Fruit fly (Drosophila melanogaster) whole organism, embryonic: ENCODE measurements around the gene E2f2.
A peak's percentile ranks its signal among the peaks of the same experiment; 100 is the strongest.

Experiments used
- Antp ChIP-seq: fragments of 200-800 bp; sonication (Bioruptor generic); optimal IDR thresholded peaks from 3 replicates; lab custom pipeline; 2016; ENCODE audit warnings: missing biosample characterization, missing genetic modification characterization
- B-H1 ChIP-seq: fragments of 200-800 bp; sonication (Bioruptor generic); IDR thresholded peaks from 3 replicates; pipeline ENCODE4 v1.3.6; 2022; ENCODE audit warnings: missing biosample characterization, missing genetic modification characterization
- CG13894 ChIP-seq: fragments of 200-800 bp; sonication (Bioruptor generic); optimal IDR thresholded peaks from 3 replicates; lab custom pipeline; 2018; ENCODE audit warnings: missing biosample characterization, mild to moderate bottlenecking, missing genetic modification characterization, moderate library complexity
- CG14965 ChIP-seq: fragments of 200-800 bp; sonication (Bioruptor generic); optimal IDR thresholded peaks from 2 replicates; lab custom pipeline; 2016; ENCODE audit warnings: missing biosample characterization, missing genetic modification characterization, borderline replicate concordance
- CG17328 ChIP-seq: fragments of 200-800 bp; sonication (Bioruptor generic); IDR thresholded peaks from 2 replicates; pipeline ENCODE4 v1.3.6; 2022; ENCODE audit warnings: missing biosample characterization, missing genetic modification characterization
- CG17359 ChIP-seq: fragments of 200-800 bp; sonication (Bioruptor generic); optimal IDR thresholded peaks from 3 replicates; lab custom pipeline; 2018; ENCODE audit warnings: missing biosample characterization, mild to moderate bottlenecking, missing genetic modification characterization, moderate library complexity
- CG30020 ChIP-seq: fragments of 200-800 bp; optimal IDR thresholded peaks from 2 replicates; lab custom pipeline; 2019; ENCODE audit warnings: missing biosample characterization, mild to moderate bottlenecking, missing genetic modification characterization, moderate library complexity
- CG3065 ChIP-seq: fragments of 200-800 bp; sonication (Bioruptor generic); optimal IDR thresholded peaks from 2 replicates; lab custom pipeline; 2016; ENCODE audit warnings: missing biosample characterization, missing genetic modification characterization
- CG31224 ChIP-seq: fragments of 200-800 bp; sonication (Bioruptor generic); IDR thresholded peaks from 2 replicates; pipeline ENCODE4 v1.3.6; 2022; ENCODE audit warnings: missing biosample characterization, missing genetic modification characterization
- CG43689 ChIP-seq: fragments of 200-800 bp; sonication (Bioruptor generic); IDR thresholded peaks from 2 replicates; pipeline ENCODE4 v1.3.6; 2022; ENCODE audit warnings: missing biosample characterization, missing genetic modification characterization
- CG4617 ChIP-seq: fragments of 200-800 bp; sonication (Bioruptor generic); optimal IDR thresholded peaks from 3 replicates; lab custom pipeline; 2016; ENCODE audit warnings: missing biosample characterization, missing genetic modification characterization, borderline replicate concordance
- CG7839 ChIP-seq: fragments of 200-800 bp; sonication (Bioruptor generic); optimal IDR thresholded peaks from 3 replicates; lab custom pipeline; 2018; ENCODE audit warnings: missing biosample characterization, mild to moderate bottlenecking, missing genetic modification characterization, moderate library complexity
- CG8924 ChIP-seq: fragments of 200-800 bp; optimal IDR thresholded peaks from 3 replicates; lab custom pipeline; 2019; ENCODE audit warnings: missing biosample characterization, mild to moderate bottlenecking, missing genetic modification characterization, moderate library complexity
- CG9215 ChIP-seq: fragments of 200-800 bp; sonication (Bioruptor generic); IDR thresholded peaks from 2 replicates; pipeline ENCODE4 v1.3.6; 2022; ENCODE audit warnings: missing biosample characterization, missing genetic modification characterization
- CG9817 ChIP-seq: fragments of 200-800 bp; sonication (Bioruptor generic); optimal IDR thresholded peaks from 2 replicates; lab custom pipeline; 2018; ENCODE audit warnings: missing biosample characterization, mild to moderate bottlenecking, missing genetic modification characterization, moderate library complexity
- CHES-1-like ChIP-seq: fragments of 200-800 bp; sonication (Bioruptor generic); optimal IDR thresholded peaks from 2 replicates; lab custom pipeline; 2016; ENCODE audit warnings: missing biosample characterization, missing genetic modification characterization
- D19A ChIP-seq: fragments of 200-800 bp; optimal IDR thresholded peaks from 3 replicates; lab custom pipeline; 2019; ENCODE audit warnings: missing biosample characterization, mild to moderate bottlenecking, missing genetic modification characterization, moderate library complexity
- Dll ChIP-seq: fragments of 200-800 bp; sonication (Bioruptor generic); IDR thresholded peaks from 4 replicates; pipeline ENCODE4 v1.3.6; 2022; ENCODE audit warnings: missing biosample characterization, missing genetic modification characterization; ENCODE audit not compliant: partially characterized antibody
- Fer2 ChIP-seq: fragments of 200-800 bp; sonication (Bioruptor generic); optimal IDR thresholded peaks from 2 replicates; lab custom pipeline; 2018; ENCODE audit warnings: missing biosample characterization, mild to moderate bottlenecking, missing genetic modification characterization, moderate library complexity
- Fer3 ChIP-seq: fragments of 200-800 bp; sonication (Bioruptor generic); optimal IDR thresholded peaks from 2 replicates; lab custom pipeline; 2018; ENCODE audit warnings: missing biosample characterization, mild to moderate bottlenecking, missing genetic modification characterization, moderate library complexity
- HLH4C ChIP-seq: fragments of 200-800 bp; sonication (Bioruptor generic); IDR thresholded peaks from 3 replicates; pipeline ENCODE4 v1.3.6; 2022; ENCODE audit warnings: missing biosample characterization, missing genetic modification characterization; ENCODE audit not compliant: partially characterized antibody
- HLH54F ChIP-seq: fragments of 200-800 bp; sonication (Bioruptor generic); optimal IDR thresholded peaks from 3 replicates; lab custom pipeline; 2016; ENCODE audit warnings: missing biosample characterization, missing genetic modification characterization
- Hsf ChIP-seq: fragments of 200-800 bp; sonication (Bioruptor generic); optimal IDR thresholded peaks from 3 replicates; lab custom pipeline; 2016; ENCODE audit warnings: missing biosample characterization, missing genetic modification characterization
- Kr ChIP-seq: fragments of 200-800 bp; sonication (Bioruptor generic); optimal IDR thresholded peaks from 2 replicates; lab custom pipeline; 2017; ENCODE audit warnings: missing biosample characterization, mild to moderate bottlenecking, missing genetic modification characterization
- Mrtf ChIP-seq: fragments of 200-800 bp; sonication (Bioruptor generic); IDR thresholded peaks from 3 replicates; pipeline ENCODE4 v1.3.6; 2022; ENCODE audit warnings: missing biosample characterization, missing genetic modification characterization
- NC2β ChIP-seq: fragments of 200-800 bp; sonication (Bioruptor generic); optimal IDR thresholded peaks from 2 replicates; lab custom pipeline; 2016; ENCODE audit warnings: missing biosample characterization, missing genetic modification characterization
- Nf-YB ChIP-seq: fragments of 200-800 bp; sonication (Bioruptor generic); optimal IDR thresholded peaks from 3 replicates; lab custom pipeline; 2019; ENCODE audit warnings: missing biosample characterization, mild to moderate bottlenecking, missing genetic modification characterization, moderate library complexity
- Nf-YC ChIP-seq: fragments of 200-800 bp; optimal IDR thresholded peaks from 3 replicates; lab custom pipeline; 2019; ENCODE audit warnings: missing biosample characterization, mild to moderate bottlenecking, missing genetic modification characterization, moderate library complexity
- Vsx1 ChIP-seq: fragments of 200-800 bp; sonication (Bioruptor generic); optimal IDR thresholded peaks from 2 replicates; lab custom pipeline; 2017; ENCODE audit warnings: missing biosample characterization, mild to moderate bottlenecking, missing genetic modification characterization, missing genetic modification reagents
- al ChIP-seq: fragments of 200-800 bp; sonication (Bioruptor generic); IDR thresholded peaks from 2 replicates; pipeline ENCODE4 v1.3.6; 2022; ENCODE audit warnings: missing biosample characterization, missing genetic modification characterization
- aop ChIP-seq: fragments of 200-800 bp; sonication (Bioruptor generic); IDR thresholded peaks from 2 replicates; pipeline ENCODE4 v1.3.6; 2022; ENCODE audit warnings: missing biosample characterization, missing genetic modification characterization
- ato ChIP-seq: fragments of 200-800 bp; sonication (Bioruptor generic); IDR thresholded peaks from 2 replicates; pipeline ENCODE4 v1.3.6; 2022; ENCODE audit warnings: missing biosample characterization, missing genetic modification characterization; ENCODE audit not compliant: partially characterized antibody
- chn ChIP-seq: fragments of 200-800 bp; sonication (Bioruptor generic); optimal IDR thresholded peaks from 2 replicates; lab custom pipeline; 2016; ENCODE audit warnings: missing biosample characterization, missing genetic modification characterization
- danr ChIP-seq: fragments of 200-800 bp; sonication (Bioruptor generic); IDR thresholded peaks from 2 replicates; pipeline ENCODE4 v1.3.6; 2022; ENCODE audit warnings: missing biosample characterization, missing genetic modification characterization
- dm ChIP-seq: fragments of 200-800 bp; sonication (Bioruptor generic); optimal IDR thresholded peaks from 3 replicates; lab custom pipeline; 2016; ENCODE audit warnings: missing biosample characterization, missing genetic modification characterization
- fru ChIP-seq: fragments of >200 bp; optimal IDR thresholded peaks from 2 replicates; lab custom pipeline; 2017
- gce ChIP-seq: fragments of 200-800 bp; sonication (Bioruptor generic); IDR thresholded peaks from 3 replicates; pipeline ENCODE4 v1.3.6; 2022; ENCODE audit warnings: missing biosample characterization, missing genetic modification characterization
- kay ChIP-seq: fragments of 200-800 bp; sonication (Bioruptor generic); optimal IDR thresholded peaks from 2 replicates; lab custom pipeline; 2016; ENCODE audit warnings: missing biosample characterization, missing genetic modification characterization
- klu ChIP-seq: fragments of 200-800 bp; sonication (Bioruptor generic); IDR thresholded peaks from 2 replicates; pipeline ENCODE4 v1.3.6; 2022; ENCODE audit warnings: missing biosample characterization, missing genetic modification characterization
- knrl ChIP-seq: fragments of 200-800 bp; sonication (Bioruptor generic); IDR thresholded peaks from 3 replicates; pipeline ENCODE4 v1.3.6; 2022; ENCODE audit warnings: missing biosample characterization, missing genetic modification characterization; ENCODE audit not compliant: partially characterized antibody
- lab ChIP-seq: fragments of 200-800 bp; sonication (Bioruptor generic); optimal IDR thresholded peaks from 3 replicates; lab custom pipeline; 2017; ENCODE audit warnings: missing biosample characterization, missing genetic modification characterization, mild to moderate bottlenecking, moderate library complexity, missing genetic modification reagents
- lbe ChIP-seq: fragments of 200-800 bp; sonication (Bioruptor generic); optimal IDR thresholded peaks from 2 replicates; lab custom pipeline; 2016; ENCODE audit warnings: missing biosample characterization, mild to moderate bottlenecking, missing genetic modification characterization
- lmd ChIP-seq: fragments of 200-800 bp; sonication (Bioruptor generic); IDR thresholded peaks from 2 replicates; pipeline ENCODE4 v1.3.6; 2022; ENCODE audit warnings: missing biosample characterization, missing genetic modification characterization
- phol ChIP-seq: fragments of 200-800 bp; sonication (Bioruptor generic); optimal IDR thresholded peaks from 3 replicates; lab custom pipeline; 2018; ENCODE audit warnings: missing biosample characterization, mild to moderate bottlenecking, missing genetic modification characterization, moderate library complexity
- pros ChIP-seq: fragments of 200-800 bp; sonication (Bioruptor generic); optimal IDR thresholded peaks from 3 replicates; lab custom pipeline; 2019; ENCODE audit warnings: missing biosample characterization, mild to moderate bottlenecking, missing genetic modification characterization, moderate library complexity
- pzg ChIP-seq: fragments of 200-800 bp; sonication (Bioruptor generic); optimal IDR thresholded peaks from 3 replicates; lab custom pipeline; 2018; ENCODE audit warnings: missing biosample characterization, mild to moderate bottlenecking, missing genetic modification characterization, moderate library complexity
- scrt ChIP-seq: fragments of 200-800 bp; sonication (Bioruptor generic); optimal IDR thresholded peaks from 2 replicates; lab custom pipeline; 2018; ENCODE audit warnings: missing biosample characterization, mild to moderate bottlenecking, missing genetic modification characterization, moderate library complexity
- so ChIP-seq: fragments of 200-800 bp; sonication (Bioruptor generic); IDR thresholded peaks from 3 replicates; pipeline ENCODE4 v1.3.6; 2022; ENCODE audit warnings: missing biosample characterization, missing genetic modification characterization
- sqz ChIP-seq: fragments of 200-800 bp; sonication (Bioruptor generic); optimal IDR thresholded peaks from 3 replicates; lab custom pipeline; 2018; ENCODE audit warnings: missing biosample characterization, mild to moderate bottlenecking, missing genetic modification characterization
- vfl ChIP-seq: fragments of 200-800 bp; sonication (Bioruptor generic); optimal IDR thresholded peaks from 2 replicates; lab custom pipeline; 2016; ENCODE audit warnings: missing biosample characterization, missing genetic modification characterization
- zf30C ChIP-seq: fragments of 200-800 bp; sonication (Bioruptor generic); optimal IDR thresholded peaks from 3 replicates; lab custom pipeline; 2018; ENCODE audit warnings: missing biosample characterization, mild to moderate bottlenecking, missing genetic modification characterization

The E2f2 gene

dm6 chr2L:21149053-21149452 is 7.5 kb downstream of the E2f2 start (continued):
- peak; percentile 26 for TF ChIP-seq Nf-YB (GFP tag; lab: Kevin White, UChicago)
- no peak for TF ChIP-seq Nf-YC (tag; lab: Kevin White, UChicago)
- TF ChIP-seq CG4617 = no peak
- TF ChIP-seq CG14965 (GFP tag; lab: Kevin White, UChicago) = no peak
- no peak for TF ChIP-seq CG31224
- peak; percentile 16 for TF ChIP-seq dm (GFP tag; lab: Kevin White, UChicago)
- peak; percentile 69 for TF ChIP-seq ato (GFP tag; lab: Robert Waterston, UW)
- TF ChIP-seq HLH4C (GFP tag; lab: Robert Waterston, UW) = peak; percentile 76
- 0 out of 3 replicates have a peak, but pooled peaks have one; percentile 38 for TF ChIP-seq gce
- TF ChIP-seq CG43689 (GFP tag; lab: Robert Waterston, UW) = no peak
- TF ChIP-seq chn (GFP tag; lab: Kevin White, UChicago) = no peak
- TF ChIP-seq Dll (GFP tag; lab: Robert Waterston, UW) = peak; percentile 75
- TF ChIP-seq lab (GFP tag; lab: Kevin White, UChicago) = no peak
- no peak for TF ChIP-seq HLH54F (GFP tag; lab: Kevin White, UChicago)
- TF ChIP-seq CHES-1-like (GFP tag; lab: Kevin White, UChicago) = no peak
- no peak for TF ChIP-seq danr (GFP tag; lab: Robert Waterston, UW)
- peak; percentile 56; the same call in 2 of the 3 replicates for TF ChIP-seq knrl (GFP tag; lab: Robert Waterston, UW)
- TF ChIP-seq klu (GFP tag; lab: Robert Waterston, UW) = no peak
- TF ChIP-seq kay (GFP tag; lab: Kevin White, UChicago) = peak; percentile 38
- TF ChIP-seq Fer3 (tag; lab: Kevin White, UChicago) = peak; percentile 39
- no peak for TF ChIP-seq Kr (GFP tag; lab: Kevin White, UChicago)
- peak; percentile 67 for TF ChIP-seq CG17359
- peak; percentile 71 for TF ChIP-seq CG13894 (tag; lab: Kevin White, UChicago)
- peak; percentile 52 for TF ChIP-seq D19A
- peak; percentile 55 for TF ChIP-seq phol (tag; lab: Kevin White, UChicago)
- no peak for TF ChIP-seq sqz (GFP tag; lab: Kevin White, UChicago)
- no peak for TF ChIP-seq NC2β (GFP tag; lab: Kevin White, UChicago)
- no peak for TF ChIP-seq CG3065 (GFP tag; lab: Kevin White, UChicago)
- peak; percentile 75 for TF ChIP-seq CG7839 (tag; lab: Kevin White, UChicago)
- TF ChIP-seq Hsf (GFP tag; lab: Kevin White, UChicago) = peak; percentile 10
- no peak; the same call in 1 of the 2 replicates for TF ChIP-seq aop (GFP tag; lab: Robert Waterston, UW)
- TF ChIP-seq Antp (GFP tag; lab: Kevin White, UChicago) = peak; percentile 14
- peak; percentile 60 for TF ChIP-seq CG8924 (tag; lab: Kevin White, UChicago)
- TF ChIP-seq Vsx1 (GFP tag; lab: Kevin White, UChicago) = no peak
- TF ChIP-seq scrt (GFP tag; lab: Kevin White, UChicago) = peak; percentile 20
- TF ChIP-seq pzg = peak; percentile 71
- no peak for TF ChIP-seq vfl (GFP tag; lab: Kevin White, UChicago)
- peak; percentile 58 for TF ChIP-seq al
- peak; percentile 66 for TF ChIP-seq CG17328 (GFP tag; lab: Robert Waterston, UW)
- TF ChIP-seq CG9215 = no peak
- TF ChIP-seq zf30C (GFP tag; lab: Kevin White, UChicago) = no peak
- no peak for TF ChIP-seq pros (GFP tag; lab: Kevin White, UChicago)
- no peak for TF ChIP-seq CG9817 (tag; lab: Kevin White, UChicago)
- peak; percentile 41; the same call in 1 of the 2 replicates for TF ChIP-seq lmd (GFP tag; lab: Robert Waterston, UW)
- peak; percentile 71; the same call in 1 of the 3 replicates for TF ChIP-seq so (GFP tag; lab: Robert Waterston, UW)
- TF ChIP-seq Fer2 (tag; lab: Kevin White, UChicago) = no peak
- no peak for TF ChIP-seq fru (lab: Kevin White, UChicago)
- no peak for TF ChIP-seq lbe (GFP tag; lab: Kevin White, UChicago)
- TF ChIP-seq B-H1 (GFP tag; lab: Robert Waterston, UW) = no peak; the same call in 2 of the 3 replicates
- no peak for TF ChIP-seq Mrtf
- TF ChIP-seq CG30020 (tag; lab: Kevin White, UChicago) = peak; percentile 59
